Worm (Caenorhabditis elegans) whole organism, early embryonic: Measurements from ENCODE around the gene R07E3.6.

Experiments
- F13C5.2 ChIP-seq: sonication (generic microtip); optimal IDR thresholded peaks from 2 replicates; lab custom pipeline; 2017; ENCODE audit warnings: mild to moderate bottlenecking, missing genetic modification characterization, inconsistent platforms, missing compliant biosample characterization
- aly-1 ChIP-seq: sonication (generic microtip); optimal IDR thresholded peaks from 2 replicates; lab custom pipeline; 2016; ENCODE audit warnings: missing genetic modification characterization, missing compliant biosample characterization
- ama-1 ChIP-seq: fragments of 150-350 bp; optimal IDR thresholded peaks from 2 replicates; lab custom pipeline; 2014
- hmg-4 ChIP-seq: fragments of 200-800 bp; sonication (Bioruptor generic); optimal IDR thresholded peaks from 2 replicates; lab custom pipeline; 2018; ENCODE audit warnings: mild to moderate bottlenecking, missing genetic modification characterization, missing compliant biosample characterization
- hnd-1 ChIP-seq: sonication (generic microtip); optimal IDR thresholded peaks from 2 replicates; lab custom pipeline; 2016; ENCODE audit warnings: missing genetic modification characterization, missing compliant biosample characterization
- sea-1 ChIP-seq: fragments of 200-800 bp; sonication (Bioruptor generic); conservative IDR thresholded peaks from 2 replicates; pipeline ENCODE4 v1.3.6; 2022; ENCODE audit warnings: missing genetic modification characterization, missing compliant biosample characterization
- tbx-37 ChIP-seq: fragments of 200-800 bp; sonication (Bioruptor generic); conservative IDR thresholded peaks from 2 replicates; pipeline ENCODE4 v1.3.6; 2022; ENCODE audit warnings: missing genetic modification reagents, missing genetic modification characterization, missing compliant biosample characterization
- tra-4 ChIP-seq: sonication (generic microtip); optimal IDR thresholded peaks from 2 replicates; lab custom pipeline; 2017; ENCODE audit warnings: missing genetic modification characterization, missing compliant biosample characterization

DNA sequence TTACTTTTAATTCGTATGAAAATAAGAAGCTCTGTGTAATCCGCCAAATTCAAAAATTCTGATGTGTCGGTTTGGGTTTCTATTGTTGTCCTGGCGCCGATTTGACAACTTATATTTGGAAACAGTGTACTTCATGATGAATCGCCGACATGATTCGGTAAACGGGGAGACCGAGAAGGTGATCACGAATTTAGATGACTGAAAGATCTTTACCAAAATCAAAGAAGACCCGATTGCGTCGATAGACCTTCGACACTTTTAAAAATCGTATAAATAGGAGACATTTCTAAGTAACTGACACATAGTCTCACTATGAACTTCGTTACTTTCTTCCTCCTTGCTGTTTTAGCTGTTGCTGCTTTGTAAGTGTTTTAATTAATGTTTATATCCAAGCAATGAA, 15.1 kb upstream of the R07E3.6 start, which contains the start of gene fip-5:
- no peak for TF ChIP-seq hnd-1 (tag; lab: Kevin White, UChicago)
- TF ChIP-seq ama-1 (lab: Kevin White, UChicago), result no peak
- TF ChIP-seq tra-4 (tag; lab: Kevin White, UChicago), result no peak
- TF ChIP-seq hmg-4 (GFP tag; lab: Kevin White, UChicago), result no peak
- TF ChIP-seq sea-1, result no peak
- TF ChIP-seq tbx-37 (GFP tag; lab: Robert Waterston, UW), result no peak
- TF ChIP-seq F13C5.2 (tag; lab: Kevin White, UChicago), result no peak
- no peak for TF ChIP-seq aly-1 (tag; lab: Kevin White, UChicago)
